Fruit fly (Drosophila melanogaster) whole organism, pupa: Measurements from ENCODE around the gene Cpr78E.

Source experiments
- Pif1A ChIP-seq: fragments of 200-800 bp; sonication (Bioruptor generic); optimal IDR thresholded peaks from 3 replicates; lab custom pipeline; 2016; ENCODE audit warnings: missing biosample characterization, missing genetic modification characterization
- Pif1B ChIP-seq: fragments of 200-800 bp; sonication (Bioruptor generic); optimal IDR thresholded peaks from 3 replicates; lab custom pipeline; 2016; ENCODE audit warnings: missing biosample characterization, missing genetic modification characterization

DNA sequence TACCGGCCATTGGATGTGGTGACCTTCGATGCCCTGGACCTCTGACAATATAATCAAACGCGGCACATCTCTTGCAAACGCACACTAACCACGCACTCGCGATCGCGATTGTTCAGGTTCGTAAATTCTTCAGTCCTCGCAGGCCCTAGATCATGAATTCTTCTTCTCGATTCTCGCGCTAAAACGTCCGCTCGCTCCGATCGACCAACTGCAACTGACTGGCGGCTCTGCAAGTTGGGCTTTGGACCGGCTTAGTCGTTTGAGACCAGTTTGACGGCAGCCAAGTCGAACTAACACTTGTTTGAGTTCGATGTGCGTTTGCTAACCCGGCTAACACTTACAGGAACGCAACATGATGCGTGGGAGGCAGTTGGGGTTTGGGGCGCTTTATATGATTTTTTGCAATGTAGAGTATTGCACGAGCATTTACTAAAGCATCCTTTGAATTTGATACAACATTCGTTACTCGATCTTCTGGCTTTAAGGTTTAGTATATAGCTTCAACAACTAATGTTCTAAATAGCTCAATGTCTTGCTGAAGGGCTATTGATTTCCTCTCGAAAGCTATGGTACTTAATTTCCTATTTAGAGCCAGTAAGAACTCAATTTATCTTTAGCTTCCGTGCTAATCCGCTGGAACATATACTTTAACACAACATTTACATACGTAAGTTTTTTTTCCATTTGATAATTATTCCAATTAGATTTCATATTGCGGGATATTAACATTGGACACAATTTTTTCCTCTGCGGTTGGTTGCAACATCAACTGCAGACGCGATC is 39.6 kb upstream of the Cpr78E start, which contains the start of gene CG32447:
- TF ChIP-seq Pif1A (GFP tag; lab: Kevin White, UChicago) (no peak), Pif1B (GFP tag; lab: Kevin White, UChicago) (no peak)
